Worm (Caenorhabditis elegans) whole organism, L2 larva: ENCODE data around the gene F13D12.10.

ENCODE experiments used
- alr-1 ChIP-seq: fragments of 150-350 bp; optimal IDR thresholded peaks from 2 replicates; lab custom pipeline; 2014; ENCODE audit warnings: missing biosample characterization, missing genetic modification characterization
- elt-1 ChIP-seq: fragments of 150-350 bp; optimal IDR thresholded peaks from 2 replicates; lab custom pipeline; 2014; ENCODE audit warnings: missing biosample characterization, missing genetic modification characterization
- snpc-4 ChIP-seq: fragments of 150-350 bp; optimal IDR thresholded peaks from 2 replicates; lab custom pipeline; 2014; ENCODE audit warnings: missing biosample characterization, missing genetic modification characterization
- unc-39 ChIP-seq: fragments of 150-350 bp; optimal IDR thresholded peaks from 2 replicates; lab custom pipeline; 2014; ENCODE audit warnings: missing biosample characterization, missing genetic modification characterization
- zag-1 ChIP-seq: fragments of 150-350 bp; optimal IDR thresholded peaks from 2 replicates; lab custom pipeline; 2014; ENCODE audit warnings: missing biosample characterization, missing genetic modification characterization

- TF ChIP-seq snpc-4 (tag; lab: Kevin White, UChicago) (no peak), zag-1 (no peak), elt-1 (no peak), alr-1 (tag; lab: Kevin White, UChicago) (no peak), unc-39 (tag; lab: Kevin White, UChicago) (no peak)
These were observed 28.7 kb downstream of the F13D12.10 start for ce11 chrII:11742320-11742719.
